Fruit fly (Drosophila melanogaster): ENCODE data around the gene CG42781.

- TF ChIP-seq ttk (optimal IDR thresholded peaks at IDR 0.05): no peak
- TF ChIP-seq psq (optimal IDR thresholded peaks at IDR 0.05): no peak
- TF ChIP-seq h (optimal IDR thresholded peaks at IDR 0.05): no peak
- no peak for TF ChIP-seq insv (optimal IDR thresholded peaks at IDR 0.05)
- no peak for TF ChIP-seq Myc (optimal IDR thresholded peaks at IDR 0.05)
Measured at dm6 chrX:7418294-7418693, 35.5 kb upstream of the CG42781 start, which contains the start of gene rumpel.
